Worm (Caenorhabditis elegans): ENCODE measurements around the gene mcm-5.
A peak's percentile ranks its signal among the peaks of the same experiment; 100 is the strongest.

The mcm-5 gene

ce11 chrIII:4243461-4243860, 47.6 kb downstream of the mcm-5 start, which contains the start of gene mrpl-21 (continued):
- TF ChIP-seq snpc-4 (GFP tag; optimal IDR thresholded peaks at IDR 0.05) (no peak), snpc-4 (tag; optimal IDR thresholded peaks at IDR 0.05) (no peak), aptf-3 (GFP tag; IDR thresholded peaks at IDR 0.05) (no peak), rpc-1 (optimal IDR thresholded peaks at IDR 0.05) (no peak), rpc-1 (tag; optimal IDR thresholded peaks at IDR 0.05) (no peak), sdz-38 (tag; optimal IDR thresholded peaks at IDR 0.05) (no peak), snpc-1.1 (tag; optimal IDR thresholded peaks at IDR 0.05; ENCODE audit: insufficient read depth) (no peak), mcd-1 (GFP tag; IDR thresholded peaks at IDR 0.05) (no peak)

DNA sequence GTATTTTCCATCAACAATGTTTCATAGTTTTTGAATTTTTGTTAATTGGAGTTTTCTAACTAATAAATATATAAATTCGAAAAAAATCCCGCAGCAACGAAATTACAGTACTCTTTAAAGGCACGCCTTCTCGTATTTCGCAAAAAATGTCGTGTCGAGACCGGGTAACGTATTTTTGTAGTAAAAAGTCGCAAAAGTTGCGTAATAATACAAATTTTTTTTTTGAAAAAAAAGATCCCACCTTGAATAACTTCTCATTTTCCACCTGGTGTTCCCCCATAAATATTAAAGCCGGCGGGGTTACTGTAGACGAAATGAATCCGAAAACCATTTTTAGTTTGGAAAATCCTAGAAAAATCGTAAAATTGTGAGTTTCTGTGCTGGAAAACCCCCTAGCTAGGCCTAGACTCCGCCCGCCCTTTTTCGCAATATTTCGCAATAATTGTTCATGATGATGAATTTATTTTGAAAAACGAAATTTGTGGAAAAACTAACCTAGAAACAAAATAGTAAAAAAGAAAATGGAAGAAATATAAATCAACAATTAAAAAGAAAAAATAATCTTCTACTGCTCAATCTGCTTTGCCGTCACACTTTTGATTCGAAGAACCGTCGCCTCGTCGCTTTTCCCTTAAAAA, 48.7 kb downstream of the mcm-5 start, which contains the start of gene F43C1.7:
Gene F43C1.7 (minus strand): TSS at position 351 of the 638 bp plus-strand sequence.
- peak; percentile 76 for TF ChIP-seq him-1 (tag; optimal IDR thresholded peaks at IDR 0.05)
- no peak for TF ChIP-seq ceh-27 (GFP tag; optimal IDR thresholded peaks at IDR 0.05)
- TF ChIP-seq dox-1 (GFP tag; IDR thresholded peaks at IDR 0.05) = no peak
- peak; percentile 72; the same call in 1 of the 2 replicates for TF ChIP-seq cebp-1 (GFP tag; IDR thresholded peaks at IDR 0.05)
- peak; percentile 94 for TF ChIP-seq cebp-1 (tag; optimal IDR thresholded peaks at IDR 0.05)
- no peak for TF ChIP-seq B0019.2 (GFP tag; conservative IDR thresholded peaks at IDR 0.05)

DNA sequence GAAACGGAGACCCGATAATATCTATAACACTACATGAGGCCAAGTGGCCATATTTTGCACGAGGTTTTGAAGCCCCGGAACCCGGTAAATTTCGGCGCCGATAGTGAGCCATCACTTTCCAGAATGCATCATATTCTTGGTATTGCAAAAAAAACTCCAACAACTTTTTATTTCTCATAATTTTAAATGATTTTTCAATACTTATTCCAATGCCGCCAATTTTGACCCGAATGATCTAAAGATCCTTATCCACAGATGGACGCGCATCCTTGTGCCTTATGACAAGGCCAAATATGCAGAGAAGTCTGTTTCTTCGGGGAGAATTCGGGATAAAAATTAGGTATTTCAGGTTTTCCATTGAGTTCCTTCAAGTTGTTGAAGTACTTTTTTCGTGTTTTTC, 49.9 kb downstream of the mcm-5 start:
- no peak for TF ChIP-seq nfya-1 (tag; optimal IDR thresholded peaks at IDR 0.05; ENCODE audit: borderline replicate concordance, insufficient read depth)
- no peak for TF ChIP-seq chd-7 (tag; optimal IDR thresholded peaks at IDR 0.05)
- no peak for TF ChIP-seq cebp-2 (GFP tag; IDR thresholded peaks at IDR 0.05)

DNA sequence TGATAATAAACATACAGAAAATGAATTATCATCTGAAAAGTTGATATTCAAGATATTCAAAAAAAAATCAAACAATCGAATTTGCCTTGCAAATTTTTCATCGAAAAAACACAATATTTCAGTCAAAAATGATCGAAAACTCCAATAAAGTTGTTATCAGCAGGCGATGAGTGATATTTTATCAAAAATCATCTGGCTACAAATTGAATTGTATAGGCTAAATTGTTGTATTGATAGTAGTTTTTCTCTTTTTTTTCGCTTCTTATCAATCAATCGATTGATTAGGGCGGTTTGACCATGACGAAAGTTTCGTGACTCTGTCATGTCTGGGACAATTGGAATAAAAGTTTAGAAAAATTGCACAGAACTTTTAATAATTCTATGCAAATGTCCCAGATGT, 50.9 kb downstream of the mcm-5 start:
- TF ChIP-seq cebp-1 (GFP tag; IDR thresholded peaks at IDR 0.05) (no peak), cebp-1 (tag; optimal IDR thresholded peaks at IDR 0.05) (peak; percentile 18), nhr-80 (tag; optimal IDR thresholded peaks at IDR 0.05) (peak; percentile 78), gei-17 (GFP tag; optimal IDR thresholded peaks at IDR 0.05) (no peak)

Data from whole organism, young adult.